Worm (Caenorhabditis elegans) whole organism, mixed stage, embryonic: ENCODE measurements around the gene R13H4.2.

Source experiments
- lin-32 ChIP-seq: fragments of 200-800 bp; sonication (Bioruptor generic); optimal IDR thresholded peaks from 2 replicates; lab custom pipeline; 2018; ENCODE audit warnings: mild to moderate bottlenecking, missing genetic modification characterization, missing compliant biosample characterization
- nhr-76 ChIP-seq: sonication (generic microtip); optimal IDR thresholded peaks from 2 replicates; lab custom pipeline; 2017; ENCODE audit warnings: missing biosample characterization, missing genetic modification characterization
- sptf-1 ChIP-seq: sonication (generic microtip); optimal IDR thresholded peaks from 2 replicates; lab custom pipeline; 2017; ENCODE audit warnings: mild to moderate bottlenecking, missing genetic modification characterization, moderate library complexity, missing compliant biosample characterization
- unc-62 ChIP-seq: fragments of 150-350 bp; optimal IDR thresholded peaks from 2 replicates; lab custom pipeline; 2014; ENCODE audit warnings: missing biosample characterization, missing genetic modification reagents, missing genetic modification characterization

ce11 chrV:11885087-11885486, 48.9 kb downstream of the R13H4.2 start:
- TF ChIP-seq unc-62 (GFP tag; lab: Kevin White, UChicago): no peak
- no peak for TF ChIP-seq lin-32
- TF ChIP-seq sptf-1 (tag; lab: Kevin White, UChicago): no peak
- no peak for TF ChIP-seq nhr-76
